Worm (Caenorhabditis elegans) whole organism, L1 larva: ENCODE measurements around the gene C24H11.1.

Experiments used
- C04F5.9 ChIP-seq: sonication (generic microtip); optimal IDR thresholded peaks from 2 replicates; lab custom pipeline; 2016; ENCODE audit warnings: missing genetic modification characterization, missing compliant biosample characterization
- Y116A8C.19 ChIP-seq: sonication (generic microtip); optimal IDR thresholded peaks from 2 replicates; lab custom pipeline; 2016; ENCODE audit warnings: missing compliant biosample characterization, missing genetic modification characterization, borderline replicate concordance
- ceh-82 ChIP-seq, 3 experiments: fragments of 150-350 bp in 1 of 3; sonication (generic microtip) in 2 of 3; optimal IDR thresholded peaks; 2 replicates each; lab custom pipeline; 2014 to 2017; ENCODE audit warnings: missing biosample characterization in 3 of 3, missing genetic modification characterization in 3 of 3
- ceh-88 ChIP-seq: fragments of 200-800 bp; sonication (Bioruptor generic); IDR thresholded peaks from 2 replicates; pipeline ENCODE4 v1.3.6; 2022; ENCODE audit warnings: missing genetic modification characterization, missing compliant biosample characterization
- ceh-90 ChIP-seq: sonication (generic microtip); optimal IDR thresholded peaks from 2 replicates; lab custom pipeline; 2016; ENCODE audit warnings: missing genetic modification characterization, missing compliant biosample characterization
- ces-1 ChIP-seq: fragments of 150-350 bp; optimal IDR thresholded peaks from 2 replicates; lab custom pipeline; 2014; ENCODE audit warnings: missing biosample characterization, missing genetic modification reagents, missing genetic modification characterization
- dpl-1 ChIP-seq, 3 experiments: fragments of 150-350 bp in 2 of 3; sonication (generic microtip) in 1 of 3; optimal IDR thresholded peaks; 2 replicates each; lab custom pipeline; 2014 to 2017; ENCODE audit warnings: missing biosample characterization in 3 of 3, missing genetic modification characterization in 3 of 3, missing genetic modification reagents in 3 of 3
- efl-3 ChIP-seq: fragments of 200-800 bp; sonication (Bioruptor generic); optimal IDR thresholded peaks from 2 replicates; lab custom pipeline; 2018; ENCODE audit warnings: mild to moderate bottlenecking, missing genetic modification characterization, missing compliant biosample characterization
- egl-13 ChIP-seq: sonication (generic microtip); optimal IDR thresholded peaks from 2 replicates; lab custom pipeline; 2016; ENCODE audit warnings: missing genotype, missing genetic modification reagents, missing genetic modification characterization, missing compliant biosample characterization
- elt-3 ChIP-seq, 6 experiments: fragments of 150-350 bp in 1 of 6; sonication (generic microtip); optimal IDR thresholded peaks; 2 replicates each; lab custom pipeline; 2017 to 2018; ENCODE audit warnings: missing biosample characterization in 6 of 6, missing genetic modification characterization in 6 of 6, inconsistent platforms in 1 of 6
- fkh-10 ChIP-seq: sonication (generic microtip); optimal IDR thresholded peaks from 2 replicates; lab custom pipeline; 2017; ENCODE audit warnings: missing biosample characterization, missing genetic modification reagents, missing genetic modification characterization
- fkh-4 ChIP-seq: sonication (generic microtip); optimal IDR thresholded peaks from 2 replicates; lab custom pipeline; 2016; ENCODE audit warnings: missing compliant biosample characterization, missing genetic modification characterization, borderline replicate concordance
- fkh-8 ChIP-seq: sonication (generic microtip); optimal IDR thresholded peaks from 2 replicates; lab custom pipeline; 2016; ENCODE audit warnings: mild to moderate bottlenecking, missing genetic modification characterization, missing compliant biosample characterization
- fos-1 ChIP-seq: fragments of 150-350 bp; optimal IDR thresholded peaks from 2 replicates; lab custom pipeline; 2014; ENCODE audit warnings: missing biosample characterization, missing genetic modification characterization
- hpl-2 ChIP-seq: fragments of 150-350 bp; optimal IDR thresholded peaks from 2 replicates; lab custom pipeline; 2014; ENCODE audit warnings: missing biosample characterization, missing genetic modification reagents, missing genetic modification characterization
- irx-1 ChIP-seq: sonication (generic microtip); optimal IDR thresholded peaks from 2 replicates; lab custom pipeline; 2016; ENCODE audit warnings: missing genetic modification characterization, missing compliant biosample characterization
- isw-1 ChIP-seq: fragments of 200-800 bp; sonication (Bioruptor generic); IDR thresholded peaks from 2 replicates; pipeline ENCODE4 v1.3.6; 2022; ENCODE audit warnings: missing genetic modification characterization, missing compliant biosample characterization
- lin-15B ChIP-seq: fragments of 150-350 bp; sonication (generic microtip); optimal IDR thresholded peaks from 3 replicates; lab custom pipeline; 2014; ENCODE audit warnings: missing biosample characterization, missing genetic modification characterization
- lin-39 ChIP-seq: fragments of 150-350 bp; optimal IDR thresholded peaks from 2 replicates; lab custom pipeline; 2014; ENCODE audit warnings: missing biosample characterization, missing genetic modification reagents, missing genetic modification characterization
- lir-3 ChIP-seq: sonication (generic microtip); optimal IDR thresholded peaks from 2 replicates; lab custom pipeline; 2016; ENCODE audit warnings: mild to moderate bottlenecking, missing genetic modification characterization, moderate library complexity, missing compliant biosample characterization; ENCODE audit not compliant: poor library complexity
- mdl-1 ChIP-seq, 2 experiments: fragments of 150-350 bp; optimal IDR thresholded peaks; 2 replicates each; lab custom pipeline; 2014 to 2017; ENCODE audit warnings: missing biosample characterization in 2 of 2, missing genetic modification characterization in 2 of 2, inconsistent platforms in 1 of 2
- mep-1 ChIP-seq: fragments of 150-350 bp; optimal IDR thresholded peaks from 2 replicates; lab custom pipeline; 2014; ENCODE audit warnings: missing biosample characterization, missing genetic modification characterization
- nhr-20 ChIP-seq: sonication (generic microtip); optimal IDR thresholded peaks from 2 replicates; lab custom pipeline; 2016; ENCODE audit warnings: mild to moderate bottlenecking, missing genetic modification characterization, missing compliant biosample characterization
- nhr-237 ChIP-seq: fragments of 150-350 bp; optimal IDR thresholded peaks from 2 replicates; lab custom pipeline; 2014; ENCODE audit warnings: missing biosample characterization, missing genetic modification characterization
- nhr-28 ChIP-seq: fragments of 150-350 bp; optimal IDR thresholded peaks from 2 replicates; lab custom pipeline; 2014; ENCODE audit warnings: missing biosample characterization, missing genetic modification characterization
- nhr-76 ChIP-seq: sonication (generic microtip); optimal IDR thresholded peaks from 2 replicates; lab custom pipeline; 2017; ENCODE audit warnings: missing biosample characterization, missing genetic modification characterization
- nhr-84 ChIP-seq: sonication (generic microtip); optimal IDR thresholded peaks from 2 replicates; lab custom pipeline; 2017; ENCODE audit warnings: missing biosample characterization, missing genetic modification characterization
- nhr-85 ChIP-seq: sonication (generic microtip); peaks from one replicate; lab custom pipeline; 2016; ENCODE audit warnings: missing genetic modification characterization, inconsistent platforms, missing compliant biosample characterization
- nhr-90 ChIP-seq: sonication (generic microtip); optimal IDR thresholded peaks from 2 replicates; lab custom pipeline; 2016; ENCODE audit warnings: mild to moderate bottlenecking, missing genetic modification characterization, missing compliant biosample characterization; ENCODE audit not compliant: poor library complexity
- pag-3 ChIP-seq: sonication (generic microtip); optimal IDR thresholded peaks from 2 replicates; lab custom pipeline; 2017; ENCODE audit warnings: missing genetic modification characterization, mild to moderate bottlenecking, missing compliant biosample characterization, antibody characterized with exemption, borderline replicate concordance; ENCODE audit not compliant: insufficient read depth
- pax-3 ChIP-seq: fragments of 200-800 bp; sonication (Bioruptor generic); optimal IDR thresholded peaks from 2 replicates; lab custom pipeline; 2018; ENCODE audit warnings: mild to moderate bottlenecking, missing genetic modification characterization, moderate library complexity, missing compliant biosample characterization
- pqm-1 ChIP-seq: sonication (generic microtip); optimal IDR thresholded peaks from 3 replicates; lab custom pipeline; 2017; ENCODE audit warnings: missing biosample characterization, missing genetic modification characterization
- rnt-1 ChIP-seq: sonication (generic microtip); optimal IDR thresholded peaks from 2 replicates; lab custom pipeline; 2016; ENCODE audit warnings: mild to moderate bottlenecking, missing genetic modification characterization, moderate library complexity, missing compliant biosample characterization
- skn-1 ChIP-seq: fragments of 150-350 bp; optimal IDR thresholded peaks from 2 replicates; lab custom pipeline; 2014; ENCODE audit warnings: missing biosample characterization, missing genetic modification characterization
- sox-4 ChIP-seq: sonication (generic microtip); optimal IDR thresholded peaks from 2 replicates; lab custom pipeline; 2016; ENCODE audit warnings: missing genetic modification characterization, missing compliant biosample characterization
- sptf-1 ChIP-seq: fragments of 150-350 bp; optimal IDR thresholded peaks from 2 replicates; lab custom pipeline; 2014; ENCODE audit warnings: missing biosample characterization, missing genetic modification characterization
- swsn-7 ChIP-seq: sonication (generic microtip); optimal IDR thresholded peaks from 2 replicates; lab custom pipeline; 2016; ENCODE audit warnings: missing genetic modification characterization, missing compliant biosample characterization
- tlp-1 ChIP-seq: fragments of 150-350 bp; optimal IDR thresholded peaks from 2 replicates; lab custom pipeline; 2014; ENCODE audit warnings: missing biosample characterization, missing genetic modification characterization
- unc-30 ChIP-seq: sonication (generic microtip); optimal IDR thresholded peaks from 2 replicates; lab custom pipeline; 2017; ENCODE audit warnings: missing biosample characterization, missing genetic modification characterization
- unc-86 ChIP-seq: sonication (generic microtip); optimal IDR thresholded peaks from 2 replicates; lab custom pipeline; 2016; ENCODE audit warnings: missing genetic modification characterization, missing compliant biosample characterization
- unc-98 ChIP-seq: fragments of 200-800 bp; sonication (Bioruptor generic); IDR thresholded peaks from 2 replicates; pipeline ENCODE4 v1.3.6; 2022; ENCODE audit warnings: missing genetic modification characterization, missing compliant biosample characterization
- vab-15 ChIP-seq: sonication (generic microtip); optimal IDR thresholded peaks from 2 replicates; lab custom pipeline; 2017; ENCODE audit warnings: missing genotype, mild to moderate bottlenecking, missing genetic modification characterization, missing compliant biosample characterization
- xbp-1 ChIP-seq: sonication (generic microtip); optimal IDR thresholded peaks from 2 replicates; lab custom pipeline; 2016; ENCODE audit warnings: missing genetic modification characterization, missing compliant biosample characterization
- zag-1 ChIP-seq: fragments of 150-350 bp; optimal IDR thresholded peaks from 2 replicates; lab custom pipeline; 2014; ENCODE audit warnings: missing biosample characterization, missing genetic modification characterization
- zip-4 ChIP-seq: fragments of 200-800 bp; sonication (Bioruptor generic); optimal IDR thresholded peaks from 2 replicates; lab custom pipeline; 2018; ENCODE audit warnings: mild to moderate bottlenecking, missing genetic modification characterization, moderate library complexity, missing compliant biosample characterization
- ztf-4 ChIP-seq: fragments of 150-350 bp; optimal IDR thresholded peaks from 2 replicates; lab custom pipeline; 2014; ENCODE audit warnings: missing biosample characterization, missing genetic modification characterization

Gene C24H11.1

ce11 chrIII:11746718-11747117 lies 40.8 kb upstream of the C24H11.1 start, which contains the start of gene mrt-2 (continued):
- no peak for TF ChIP-seq ztf-4 (tag; lab: Kevin White, UChicago)
- TF ChIP-seq ceh-82 (tag; optimal IDR thresholded peaks at IDR 0.05; lab: Kevin White, UChicago) = peak; percentile 18 to 68 (median 67)
- no peak for TF ChIP-seq nhr-84 (tag; lab: Kevin White, UChicago)
- no peak for TF ChIP-seq nhr-28 (tag; lab: Kevin White, UChicago)
- TF ChIP-seq elt-3 (tag; optimal IDR thresholded peaks at IDR 0.05; lab: Kevin White, UChicago) = peak in 2 of 6 experiments; percentile 46 to 60
- TF ChIP-seq irx-1 (tag; lab: Kevin White, UChicago) = peak; percentile 96
- TF ChIP-seq zag-1 (tag; lab: Kevin White, UChicago) = no peak
- no peak for TF ChIP-seq tlp-1 (tag; lab: Kevin White, UChicago)
- TF ChIP-seq pax-3 (tag; lab: Kevin White, UChicago) = peak; percentile 95
- no peak for TF ChIP-seq unc-30 (tag; lab: Kevin White, UChicago)
- TF ChIP-seq nhr-90 (tag; lab: Kevin White, UChicago) = peak; percentile 97
- no peak for TF ChIP-seq nhr-76 (tag; lab: Kevin White, UChicago)
- peak; percentile 78 for TF ChIP-seq skn-1
- TF ChIP-seq lin-15B = peak; percentile 20
- no peak for TF ChIP-seq lir-3 (tag; lab: Kevin White, UChicago)
- TF ChIP-seq fkh-10 = peak; percentile 23
- TF ChIP-seq fkh-4 (tag; lab: Kevin White, UChicago) = peak; percentile 98
- no peak for TF ChIP-seq ces-1 (GFP tag; lab: Kevin White, UChicago)
- peak; percentile 88 for TF ChIP-seq xbp-1
- peak; percentile 19 for TF ChIP-seq efl-3 (GFP tag; lab: Kevin White, UChicago)
- TF ChIP-seq egl-13 (tag; lab: Kevin White, UChicago) = peak; percentile 97
- peak; percentile 90 for TF ChIP-seq unc-98 (GFP tag; lab: Robert Waterston, UW)
- TF ChIP-seq sptf-1 (tag; lab: Kevin White, UChicago) = no peak
- TF ChIP-seq swsn-7 (tag; lab: Kevin White, UChicago) = peak; percentile 84
- peak; percentile 94 to 96 (median 96) for TF ChIP-seq dpl-1 (GFP tag; optimal IDR thresholded peaks at IDR 0.05; lab: Kevin White, UChicago)
- TF ChIP-seq nhr-20 (tag; lab: Kevin White, UChicago) = peak; percentile 92
- peak; percentile 87 for TF ChIP-seq lin-39 (tag; lab: Kevin White, UChicago)
- peak; percentile 99 for TF ChIP-seq ceh-90 (tag; lab: Kevin White, UChicago)
- peak; percentile 97 for TF ChIP-seq nhr-85
- no peak for TF ChIP-seq pqm-1 (tag; lab: Kevin White, UChicago)
- peak; percentile 90 for TF ChIP-seq Y116A8C.19 (tag; lab: Kevin White, UChicago)
- peak; percentile 93 for TF ChIP-seq sox-4 (tag; lab: Kevin White, UChicago)
- TF ChIP-seq fos-1 = peak; percentile 48
- peak; percentile 91 for TF ChIP-seq C04F5.9
- peak; percentile 71; the same call in 1 of the 2 replicates for TF ChIP-seq ceh-88 (GFP tag; lab: Robert Waterston, UW)
- TF ChIP-seq mep-1 (tag; lab: Kevin White, UChicago) = peak; percentile 79
- no peak for TF ChIP-seq hpl-2 (GFP tag; lab: Kevin White, UChicago)

- no peak for TF ChIP-seq unc-30 (tag; lab: Kevin White, UChicago)
- TF ChIP-seq isw-1 (GFP tag; lab: Robert Waterston, UW) = no peak
- no peak for TF ChIP-seq zag-1 (tag; lab: Kevin White, UChicago)
- TF ChIP-seq vab-15 = no peak
- no peak for TF ChIP-seq rnt-1 (tag; lab: Kevin White, UChicago)
- TF ChIP-seq pag-3 (tag; lab: Kevin White, UChicago) = no peak
- no peak for TF ChIP-seq nhr-76 (tag; lab: Kevin White, UChicago)
- no peak for TF ChIP-seq efl-3 (GFP tag; lab: Kevin White, UChicago)
- TF ChIP-seq lir-3 (tag; lab: Kevin White, UChicago) = no peak
- TF ChIP-seq unc-86 (tag; lab: Kevin White, UChicago) = no peak
- no peak for TF ChIP-seq swsn-7 (tag; lab: Kevin White, UChicago)
- TF ChIP-seq nhr-237 = no peak
- TF ChIP-seq zip-4 (GFP tag; lab: Kevin White, UChicago) = no peak
- no peak for TF ChIP-seq fkh-8 (tag; lab: Kevin White, UChicago)
- no peak for TF ChIP-seq lin-39 (tag; lab: Kevin White, UChicago)
- TF ChIP-seq mdl-1 (tag; optimal IDR thresholded peaks at IDR 0.05; lab: Kevin White, UChicago) = no peak
- no peak for TF ChIP-seq nhr-28 (tag; lab: Kevin White, UChicago)
- TF ChIP-seq unc-98 (GFP tag; lab: Robert Waterston, UW) = no peak
- no peak for TF ChIP-seq ceh-82 (tag; optimal IDR thresholded peaks at IDR 0.05; lab: Kevin White, UChicago)
Observed at ce11 chrIII:11750232-11750631, 37.2 kb upstream of the C24H11.1 start.
